Worm (Caenorhabditis elegans) whole organism, L3 larva: ENCODE measurements around the gene eelo-1.
A peak's percentile ranks its signal among the peaks of the same experiment; 100 is the strongest.

Source experiments
- R02D3.7 ChIP-seq: fragments of 150-350 bp; optimal IDR thresholded peaks from 2 replicates; lab custom pipeline; 2014; ENCODE audit warnings: missing biosample characterization, missing genetic modification characterization
- ZK546.5 ChIP-seq: sonication (generic microtip); optimal IDR thresholded peaks from 2 replicates; lab custom pipeline; 2017; ENCODE audit warnings: missing biosample characterization, missing genetic modification characterization
- ama-1 ChIP-seq: fragments of 150-350 bp; optimal IDR thresholded peaks from 2 replicates; lab custom pipeline; 2018
- egl-27 ChIP-seq: sonication (generic microtip); optimal IDR thresholded peaks from 4 replicates; lab custom pipeline; 2017; ENCODE audit warnings: missing biosample characterization, missing genetic modification reagents, missing genetic modification characterization
- elt-2 ChIP-seq: sonication (generic microtip); optimal IDR thresholded peaks from 2 replicates; lab custom pipeline; 2016; ENCODE audit warnings: missing genetic modification reagents, mild to moderate bottlenecking, missing genetic modification characterization, missing compliant biosample characterization
- eor-1 ChIP-seq, 2 experiments: fragments of 150-350 bp; optimal IDR thresholded peaks; 2 replicates each; lab custom pipeline; 2014 to 2018; ENCODE audit warnings: missing biosample characterization in 2 of 2, missing genetic modification characterization in 2 of 2
- fos-1 ChIP-seq: fragments of 150-350 bp; optimal IDR thresholded peaks from 2 replicates; lab custom pipeline; 2014; ENCODE audit warnings: missing biosample characterization, missing genetic modification characterization
- hmg-11 ChIP-seq: sonication (generic microtip); optimal IDR thresholded peaks from 2 replicates; lab custom pipeline; 2016; ENCODE audit warnings: missing genetic modification characterization, missing compliant biosample characterization
- lin-15B ChIP-seq: fragments of 150-350 bp; optimal IDR thresholded peaks from 2 replicates; lab custom pipeline; 2014; ENCODE audit warnings: missing biosample characterization, missing genetic modification characterization
- lin-39 ChIP-seq: fragments of 150-350 bp; optimal IDR thresholded peaks from 2 replicates; lab custom pipeline; 2018; ENCODE audit warnings: missing biosample characterization, missing genetic modification reagents, missing genetic modification characterization
- lsy-12 ChIP-seq: sonication (generic microtip); optimal IDR thresholded peaks from 2 replicates; lab custom pipeline; 2016; ENCODE audit warnings: mild to moderate bottlenecking, missing genetic modification characterization, missing compliant biosample characterization
- nfya-1 ChIP-seq: sonication (generic microtip); optimal IDR thresholded peaks from 2 replicates; lab custom pipeline; 2017; ENCODE audit warnings: missing genetic modification characterization, mild to moderate bottlenecking, missing compliant biosample characterization, antibody characterized with exemption, moderate library complexity; ENCODE audit not compliant: insufficient read depth
- nhr-11 ChIP-seq: fragments of 150-350 bp; optimal IDR thresholded peaks from 2 replicates; lab custom pipeline; 2014; ENCODE audit warnings: missing biosample characterization, missing genetic modification characterization
- nhr-12 ChIP-seq: fragments of 150-350 bp; optimal IDR thresholded peaks from 2 replicates; lab custom pipeline; 2014; ENCODE audit warnings: missing biosample characterization, missing genetic modification characterization
- nhr-237 ChIP-seq: fragments of 150-350 bp; optimal IDR thresholded peaks from 2 replicates; lab custom pipeline; 2014; ENCODE audit warnings: missing biosample characterization, missing genetic modification characterization
- nhr-25 ChIP-seq: sonication (generic microtip); optimal IDR thresholded peaks from 2 replicates; lab custom pipeline; 2017; ENCODE audit warnings: missing biosample characterization, missing genetic modification characterization
- nhr-28 ChIP-seq: fragments of 150-350 bp; optimal IDR thresholded peaks from 2 replicates; lab custom pipeline; 2014; ENCODE audit warnings: missing biosample characterization, missing genetic modification characterization
- nhr-43 ChIP-seq: sonication (generic microtip); optimal IDR thresholded peaks from 2 replicates; lab custom pipeline; 2016; ENCODE audit warnings: mild to moderate bottlenecking, missing genetic modification characterization, missing compliant biosample characterization; ENCODE audit not compliant: poor library complexity, severe bottlenecking
- nhr-76 ChIP-seq: fragments of 150-350 bp; sonication (generic microtip); optimal IDR thresholded peaks from 5 replicates; lab custom pipeline; 2014; ENCODE audit warnings: missing biosample characterization, missing genetic modification characterization
- sea-2 ChIP-seq: fragments of 150-350 bp; sonication (generic microtip); optimal IDR thresholded peaks from 4 replicates; lab custom pipeline; 2014; ENCODE audit warnings: missing biosample characterization, missing genetic modification reagents, missing genetic modification characterization
- skn-1 ChIP-seq: fragments of 150-350 bp; optimal IDR thresholded peaks from 2 replicates; lab custom pipeline; 2014; ENCODE audit warnings: missing biosample characterization, missing genetic modification characterization
- unc-62 ChIP-seq: fragments of 150-350 bp; sonication (generic microtip); optimal IDR thresholded peaks from 4 replicates; lab custom pipeline; 2014; ENCODE audit warnings: missing biosample characterization, missing genetic modification reagents, missing genetic modification characterization
- zag-1 ChIP-seq: fragments of 150-350 bp; optimal IDR thresholded peaks from 2 replicates; lab custom pipeline; 2014; ENCODE audit warnings: missing biosample characterization, missing genetic modification characterization

The eelo-1 gene

ce11 chrIII:1519906-1520305 lies 38.4 kb downstream of the eelo-1 start:
- TF ChIP-seq fos-1 (tag; lab: Kevin White, UChicago) (no peak), elt-2 (tag; lab: Kevin White, UChicago) (peak; percentile 2)

ce11 chrIII:1517893-1518292 lies 40.4 kb downstream of the eelo-1 start, which contains the start of gene tmem-120:
Gene tmem-120 (minus strand): TSS chrIII:1517993.
- TF ChIP-seq zag-1 (tag; lab: Kevin White, UChicago) = no peak
- no peak for TF ChIP-seq eor-1 (tag; optimal IDR thresholded peaks at IDR 0.05; lab: Kevin White, UChicago)
- TF ChIP-seq nhr-11 = no peak
- no peak for TF ChIP-seq hmg-11
- TF ChIP-seq ZK546.5 (tag; lab: Kevin White, UChicago) = no peak
- no peak for TF ChIP-seq lin-39 (tag; lab: Kevin White, UChicago)
- no peak for TF ChIP-seq lsy-12 (tag; lab: Kevin White, UChicago)
- TF ChIP-seq nhr-12 (tag; lab: Kevin White, UChicago) = no peak
- no peak for TF ChIP-seq nhr-76 (tag; lab: Kevin White, UChicago)
- no peak for TF ChIP-seq nfya-1 (tag; lab: Kevin White, UChicago)
- no peak for TF ChIP-seq nhr-237 (tag; lab: Kevin White, UChicago)
- no peak for TF ChIP-seq skn-1 (tag; lab: Kevin White, UChicago)
- TF ChIP-seq R02D3.7 (tag; lab: Kevin White, UChicago) = no peak
- no peak for TF ChIP-seq elt-2 (tag; lab: Kevin White, UChicago)
- no peak for TF ChIP-seq unc-62 (GFP tag; lab: Kevin White, UChicago)
- no peak for TF ChIP-seq nhr-28 (tag; lab: Kevin White, UChicago)
- TF ChIP-seq, all 47 proteins: peak for 0

- no peak for TF ChIP-seq eor-1 (tag; optimal IDR thresholded peaks at IDR 0.05; lab: Kevin White, UChicago)
- TF ChIP-seq egl-27 (tag; lab: Kevin White, UChicago) = no peak
- no peak for TF ChIP-seq sea-2
- TF ChIP-seq nhr-43 (tag; lab: Kevin White, UChicago) = peak; percentile 7
These were observed 49.5 kb downstream of the eelo-1 start for ce11 chrIII:1508764-1509281.

- no peak for TF ChIP-seq nhr-25 (tag; lab: Kevin White, UChicago)
- no peak for TF ChIP-seq ama-1
- TF ChIP-seq lin-15B (tag; lab: Kevin White, UChicago) = no peak
- no peak for TF ChIP-seq nhr-28 (tag; lab: Kevin White, UChicago)
- TF ChIP-seq sea-2 = no peak
These were observed 50.1 kb downstream of the eelo-1 start for ce11 chrIII:1508244-1508643.
